Worm (Caenorhabditis elegans): ENCODE results near the gene vars-1.

Gene vars-1

DNA sequence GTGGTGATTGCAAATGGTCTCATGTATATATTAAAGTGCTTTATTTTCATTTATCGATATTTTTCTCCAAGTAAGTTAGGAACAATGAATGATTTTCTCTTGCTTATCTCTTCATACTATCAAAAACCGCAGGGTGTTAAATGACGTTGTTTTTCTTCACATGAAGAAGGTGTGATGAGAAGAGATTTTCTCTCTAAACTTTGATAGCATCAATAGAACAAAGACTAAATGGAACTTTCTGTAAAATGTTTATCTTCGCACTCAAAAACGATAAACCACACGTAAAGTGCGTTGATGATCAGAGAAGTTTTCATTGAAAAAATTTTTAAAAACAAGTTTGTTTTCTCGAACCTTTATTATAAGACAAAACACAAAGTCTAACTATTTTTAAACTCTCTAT is 48.6 kb downstream of the vars-1 start:
- TF ChIP-seq elt-1 (tag; optimal IDR thresholded peaks at IDR 0.05) (no peak), nhr-237 (tag; optimal IDR thresholded peaks at IDR 0.05) (no peak), pha-4 (tag; optimal IDR thresholded peaks at IDR 0.05) (no peak), mml-1 (tag; optimal IDR thresholded peaks at IDR 0.05) (no peak), nhr-25 (tag; optimal IDR thresholded peaks at IDR 0.05) (no peak), nhr-76 (tag; optimal IDR thresholded peaks at IDR 0.05) (no peak), nhr-28 (tag; optimal IDR thresholded peaks at IDR 0.05) (no peak), ztf-4 (tag; optimal IDR thresholded peaks at IDR 0.05) (no peak)

DNA sequence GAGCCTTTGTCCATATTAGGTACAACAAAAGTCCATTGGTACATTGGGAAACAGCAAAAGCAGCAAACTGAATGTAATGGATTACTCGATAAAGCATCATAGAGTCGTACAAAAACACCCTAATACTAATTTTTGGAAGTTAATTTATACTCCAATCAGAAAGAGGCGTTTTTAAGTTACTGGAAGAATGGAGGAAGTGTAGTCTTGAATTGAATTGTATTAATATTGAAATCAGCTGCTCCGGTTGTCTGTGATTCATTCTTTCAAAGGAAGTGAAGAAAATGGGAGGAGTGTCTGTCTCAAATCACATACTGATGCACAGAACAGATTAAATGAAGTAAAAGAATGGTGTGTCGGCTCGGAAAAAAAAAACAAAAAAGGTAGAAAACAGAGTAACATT is 50.4 kb downstream of the vars-1 start, which contains the start of gene str-131:
Gene str-131 (minus strand): TSS at position 101 of the 400 bp plus-strand sequence.
- TF ChIP-seq fkh-2 (tag; optimal IDR thresholded peaks at IDR 0.05) (no peak), lsy-12 (tag; optimal IDR thresholded peaks at IDR 0.05) (no peak), nhr-77 (tag; optimal IDR thresholded peaks at IDR 0.05) (no peak), lin-39 (tag; optimal IDR thresholded peaks at IDR 0.05) (no peak), jun-1 (tag; optimal IDR thresholded peaks at IDR 0.05) (no peak), elt-2 (tag; optimal IDR thresholded peaks at IDR 0.05) (no peak), eor-1 (tag; optimal IDR thresholded peaks at IDR 0.05) (no peak), nhr-23 (tag; optimal IDR thresholded peaks at IDR 0.05) (no peak), sea-2 (GFP tag; optimal IDR thresholded peaks at IDR 0.05) (no peak), ceh-9 (tag; optimal IDR thresholded peaks at IDR 0.05) (no peak), ceh-28 (tag; optimal IDR thresholded peaks at IDR 0.05) (no peak)
